Fruit fly (Drosophila melanogaster) whole organism, embryonic: Measurements from ENCODE around the gene CG14835.
A peak's percentile ranks its signal among the peaks of the same experiment; 100 is the strongest.

Experiments
- Atf6 ChIP-seq: fragments of 200-800 bp; sonication (Bioruptor generic); IDR thresholded peaks from 2 replicates; pipeline ENCODE4 v1.3.6; 2022; ENCODE audit warnings: missing biosample characterization, missing genetic modification characterization
- B-H2 ChIP-seq: fragments of 200-800 bp; sonication (Bioruptor generic); optimal IDR thresholded peaks from 2 replicates; lab custom pipeline; 2018; ENCODE audit warnings: missing biosample characterization, mild to moderate bottlenecking, missing genetic modification characterization
- BtbVII ChIP-seq: fragments of 200-800 bp; sonication (Bioruptor generic); optimal IDR thresholded peaks from 3 replicates; lab custom pipeline; 2017; ENCODE audit warnings: missing biosample characterization, mild to moderate bottlenecking, missing genetic modification characterization
- CG10147 ChIP-seq: fragments of 200-800 bp; sonication (Bioruptor generic); optimal IDR thresholded peaks from 2 replicates; lab custom pipeline; 2019; ENCODE audit warnings: missing biosample characterization, mild to moderate bottlenecking, missing genetic modification characterization, moderate library complexity
- CG10267 ChIP-seq: fragments of 200-800 bp; sonication (Bioruptor generic); optimal IDR thresholded peaks from 2 replicates; lab custom pipeline; 2018; ENCODE audit warnings: missing biosample characterization, mild to moderate bottlenecking, missing genetic modification characterization, moderate library complexity
- CG10321 ChIP-seq: fragments of 200-800 bp; sonication (Bioruptor generic); IDR thresholded peaks from 2 replicates; pipeline ENCODE4 v1.3.6; 2022; ENCODE audit warnings: missing biosample characterization, missing genetic modification characterization
- CG10366 ChIP-seq: fragments of 200-800 bp; sonication (Bioruptor generic); IDR thresholded peaks from 2 replicates; pipeline ENCODE4 v1.3.6; 2022; ENCODE audit warnings: missing biosample characterization, missing genetic modification characterization
- CG11247 ChIP-seq: fragments of 200-800 bp; sonication (Bioruptor generic); IDR thresholded peaks from 2 replicates; pipeline ENCODE4 v1.3.6; 2022; ENCODE audit warnings: missing biosample characterization, missing genetic modification characterization
- CG11504 ChIP-seq: fragments of 200-800 bp; sonication (Bioruptor generic); optimal IDR thresholded peaks from 3 replicates; lab custom pipeline; 2019; ENCODE audit warnings: missing biosample characterization, mild to moderate bottlenecking, missing genetic modification characterization, moderate library complexity
- CG12071 ChIP-seq: fragments of 200-800 bp; sonication (Bioruptor generic); optimal IDR thresholded peaks from 3 replicates; lab custom pipeline; 2018; ENCODE audit warnings: missing biosample characterization, mild to moderate bottlenecking, missing genetic modification characterization
- CG12769 ChIP-seq: fragments of 200-800 bp; sonication (Bioruptor generic); optimal IDR thresholded peaks from 2 replicates; lab custom pipeline; 2019; ENCODE audit warnings: missing biosample characterization, mild to moderate bottlenecking, missing genetic modification characterization, moderate library complexity
- CG15073 ChIP-seq: fragments of 200-800 bp; sonication (Bioruptor generic); optimal IDR thresholded peaks from 2 replicates; lab custom pipeline; 2016; ENCODE audit warnings: missing biosample characterization, missing genetic modification characterization
- CG1602 ChIP-seq: fragments of 200-800 bp; sonication (Bioruptor generic); optimal IDR thresholded peaks from 3 replicates; lab custom pipeline; 2016; ENCODE audit warnings: missing biosample characterization, missing genetic modification characterization
- CG16815 ChIP-seq: fragments of 200-800 bp; sonication (Bioruptor generic); optimal IDR thresholded peaks from 3 replicates; lab custom pipeline; 2017; ENCODE audit warnings: missing biosample characterization, mild to moderate bottlenecking, missing genetic modification characterization
- CG3163 ChIP-seq: fragments of 200-800 bp; sonication (Bioruptor generic); optimal IDR thresholded peaks from 3 replicates; lab custom pipeline; 2016; ENCODE audit warnings: missing biosample characterization, missing genetic modification characterization
- CG34224 ChIP-seq: fragments of 200-800 bp; sonication (Bioruptor generic); IDR thresholded peaks from 3 replicates; pipeline ENCODE4 v1.3.6; 2022; ENCODE audit warnings: missing biosample characterization, missing genetic modification characterization; ENCODE audit not compliant: partially characterized antibody
- CG4730 ChIP-seq: fragments of 200-800 bp; sonication (Bioruptor generic); IDR thresholded peaks from 2 replicates; pipeline ENCODE4 v1.3.6; 2022; ENCODE audit warnings: missing biosample characterization, missing genetic modification characterization
- CG7372 ChIP-seq: fragments of 200-800 bp; sonication (Bioruptor generic); IDR thresholded peaks from 2 replicates; pipeline ENCODE4 v1.3.6; 2022; ENCODE audit warnings: missing biosample characterization, missing genetic modification characterization
- CG8290 ChIP-seq, 3 experiments: fragments of 200-800 bp; sonication (Bioruptor generic); optimal IDR thresholded peaks; 2 replicates each; lab custom pipeline; 2016 to 2019; ENCODE audit warnings: missing biosample characterization in 3 of 3, missing genetic modification characterization in 3 of 3, mild to moderate bottlenecking in 2 of 3, moderate library complexity in 1 of 3
- CG9215 ChIP-seq: fragments of 200-800 bp; sonication (Bioruptor generic); IDR thresholded peaks from 2 replicates; pipeline ENCODE4 v1.3.6; 2022; ENCODE audit warnings: missing biosample characterization, missing genetic modification characterization
- CkIIα-i1 ChIP-seq: fragments of 200-800 bp; sonication (Bioruptor generic); IDR thresholded peaks from 2 replicates; pipeline ENCODE4 v1.3.6; 2022; ENCODE audit warnings: missing biosample characterization, missing genetic modification characterization
- Deaf1 ChIP-seq: fragments of 200-800 bp; optimal IDR thresholded peaks from 3 replicates; lab custom pipeline; 2019; ENCODE audit warnings: missing biosample characterization, mild to moderate bottlenecking, missing genetic modification characterization, moderate library complexity
- Dfd ChIP-seq, 2 experiments: fragments of >200 bp; optimal IDR thresholded peaks; 2 replicates each; lab custom pipeline; 2017; ENCODE audit warnings: missing biosample characterization in 2 of 2, missing genetic modification characterization in 2 of 2
- Dip2 ChIP-seq: fragments of 200-800 bp; sonication (Bioruptor generic); IDR thresholded peaks from 2 replicates; pipeline ENCODE4 v1.3.6; 2022; ENCODE audit warnings: missing biosample characterization, missing genetic modification characterization
- H2.0 ChIP-seq: fragments of 200-800 bp; sonication (Bioruptor generic); IDR thresholded peaks from 2 replicates; pipeline ENCODE4 v1.3.6; 2022; ENCODE audit warnings: missing biosample characterization, missing genetic modification characterization
- HHEX ChIP-seq: fragments of 200-800 bp; sonication (Bioruptor generic); optimal IDR thresholded peaks from 3 replicates; lab custom pipeline; 2017; ENCODE audit warnings: missing biosample characterization, mild to moderate bottlenecking, missing genetic modification characterization, missing genetic modification reagents
- HLH3B ChIP-seq: fragments of 200-800 bp; sonication (Bioruptor generic); IDR thresholded peaks from 2 replicates; pipeline ENCODE4 v1.3.6; 2022; ENCODE audit warnings: missing biosample characterization, missing genetic modification characterization
- Hsf ChIP-seq: fragments of 200-800 bp; sonication (Bioruptor generic); optimal IDR thresholded peaks from 3 replicates; lab custom pipeline; 2016; ENCODE audit warnings: missing biosample characterization, missing genetic modification characterization
- Mad ChIP-seq: fragments of 200-800 bp; sonication (Bioruptor generic); optimal IDR thresholded peaks from 2 replicates; lab custom pipeline; 2016; ENCODE audit warnings: missing biosample characterization, missing genetic modification characterization
- Meics ChIP-seq: fragments of 200-800 bp; sonication (Bioruptor generic); optimal IDR thresholded peaks from 2 replicates; lab custom pipeline; 2017; ENCODE audit warnings: missing biosample characterization, mild to moderate bottlenecking, missing genetic modification characterization
- Nf-YB ChIP-seq: fragments of 200-800 bp; sonication (Bioruptor generic); optimal IDR thresholded peaks from 3 replicates; lab custom pipeline; 2019; ENCODE audit warnings: missing biosample characterization, mild to moderate bottlenecking, missing genetic modification characterization, moderate library complexity
- Nf-YC ChIP-seq: fragments of 200-800 bp; optimal IDR thresholded peaks from 3 replicates; lab custom pipeline; 2019; ENCODE audit warnings: missing biosample characterization, mild to moderate bottlenecking, missing genetic modification characterization, moderate library complexity
- Ravus ChIP-seq: fragments of 200-800 bp; sonication (Bioruptor generic); IDR thresholded peaks from 2 replicates; pipeline ENCODE4 v1.3.6; 2022; ENCODE audit warnings: missing biosample characterization, missing genetic modification characterization
- Sry-β ChIP-seq: fragments of 200-800 bp; sonication (Bioruptor generic); optimal IDR thresholded peaks from 2 replicates; lab custom pipeline; 2018; ENCODE audit warnings: missing biosample characterization, mild to moderate bottlenecking, missing genetic modification characterization, moderate library complexity
- Ssrp ChIP-seq: fragments of 200-800 bp; sonication (Bioruptor generic); optimal IDR thresholded peaks from 2 replicates; lab custom pipeline; 2018; ENCODE audit warnings: missing biosample characterization, mild to moderate bottlenecking, missing genetic modification characterization, moderate library complexity
- Tbp ChIP-seq: fragments of >200 bp; optimal IDR thresholded peaks from 2 replicates; lab custom pipeline; 2018; ENCODE audit warnings: missing biosample characterization, missing genetic modification characterization
- Trl ChIP-seq, 3 experiments: fragments of >200 bp in 2 of 3; fragments of 200-800 bp in 1 of 3; sonication (Bioruptor generic) in 1 of 3; optimal IDR thresholded peaks; 2 replicates in 1 of 3; 3 replicates in 2 of 3; lab custom pipeline; 2016 to 2017; ENCODE audit warnings: missing biosample characterization in 1 of 3, missing genetic modification characterization in 1 of 3
- Xbp1 ChIP-seq: fragments of 200-800 bp; sonication (Bioruptor generic); optimal IDR thresholded peaks from 3 replicates; lab custom pipeline; 2016; ENCODE audit warnings: missing biosample characterization, mild to moderate bottlenecking, missing genetic modification characterization
- abd-A ChIP-seq: fragments of 200-800 bp; sonication (Bioruptor generic); optimal IDR thresholded peaks from 3 replicates; lab custom pipeline; 2019; ENCODE audit warnings: missing biosample characterization, mild to moderate bottlenecking, missing genetic modification characterization, moderate library complexity
- bigmax ChIP-seq: fragments of 200-800 bp; sonication (Bioruptor generic); optimal IDR thresholded peaks from 2 replicates; lab custom pipeline; 2018; ENCODE audit warnings: missing biosample characterization, mild to moderate bottlenecking, missing genetic modification characterization
- crol ChIP-seq: fragments of 200-800 bp; sonication (Bioruptor generic); IDR thresholded peaks from 2 replicates; pipeline ENCODE4 v1.3.6; 2022; ENCODE audit warnings: missing biosample characterization, missing genetic modification characterization
- cwo ChIP-seq: fragments of 200-800 bp; sonication (Bioruptor generic); optimal IDR thresholded peaks from 3 replicates; lab custom pipeline; 2017; ENCODE audit warnings: missing biosample characterization, missing genetic modification characterization, mild to moderate bottlenecking, moderate library complexity, missing genetic modification reagents
- disco-r ChIP-seq: fragments of 200-800 bp; sonication (Bioruptor generic); optimal IDR thresholded peaks from 2 replicates; lab custom pipeline; 2016; ENCODE audit warnings: missing biosample characterization, missing genetic modification characterization
- ewg ChIP-seq: fragments of 200-800 bp; sonication (Bioruptor generic); optimal IDR thresholded peaks from 3 replicates; lab custom pipeline; 2017; ENCODE audit warnings: mild to moderate bottlenecking, missing biosample characterization, missing genetic modification reagents, missing genetic modification characterization
- fru ChIP-seq: fragments of >200 bp; optimal IDR thresholded peaks from 2 replicates; lab custom pipeline; 2017
- grau ChIP-seq: fragments of 200-800 bp; optimal IDR thresholded peaks from 3 replicates; lab custom pipeline; 2019; ENCODE audit warnings: missing biosample characterization, mild to moderate bottlenecking, missing genetic modification characterization, moderate library complexity
- ind ChIP-seq: fragments of 200-800 bp; sonication (Bioruptor generic); optimal IDR thresholded peaks from 3 replicates; lab custom pipeline; 2016; ENCODE audit warnings: missing biosample characterization, missing genetic modification characterization
- mld ChIP-seq: fragments of 200-800 bp; sonication (Bioruptor generic); IDR thresholded peaks from 3 replicates; pipeline ENCODE4 v1.3.6; 2022; ENCODE audit warnings: missing biosample characterization, missing genetic modification characterization; ENCODE audit not compliant: partially characterized antibody
- nerfin-1 ChIP-seq: fragments of 200-800 bp; sonication (Bioruptor generic); optimal IDR thresholded peaks from 3 replicates; lab custom pipeline; 2019; ENCODE audit warnings: missing biosample characterization, mild to moderate bottlenecking, missing genetic modification characterization, moderate library complexity
- phol ChIP-seq: fragments of 200-800 bp; sonication (Bioruptor generic); optimal IDR thresholded peaks from 3 replicates; lab custom pipeline; 2018; ENCODE audit warnings: missing biosample characterization, mild to moderate bottlenecking, missing genetic modification characterization, moderate library complexity
- slp2 ChIP-seq: fragments of 200-800 bp; sonication (Bioruptor generic); optimal IDR thresholded peaks from 2 replicates; lab custom pipeline; 2016; ENCODE audit warnings: missing biosample characterization, missing genetic modification characterization

Gene CG14835

DNA sequence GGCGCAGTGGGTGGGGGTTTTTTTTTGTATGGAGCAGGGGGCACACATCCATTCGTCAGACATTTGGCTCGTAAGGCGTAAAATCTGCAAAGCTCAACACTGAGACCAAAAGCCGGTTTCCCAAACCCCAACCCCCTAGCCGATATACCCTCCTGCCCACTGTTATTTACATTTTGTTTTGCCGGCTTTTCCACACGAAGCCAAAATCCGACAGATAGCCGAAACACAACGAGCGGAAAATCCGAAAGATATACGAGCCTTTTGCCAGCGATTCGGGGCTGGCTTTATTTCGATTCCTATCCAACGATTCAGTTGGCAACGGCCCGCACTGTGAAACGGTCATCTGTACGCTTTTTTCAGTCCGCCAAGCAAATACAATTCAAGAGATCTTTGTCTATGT is 13.7 kb downstream of the CG14835 start, which contains the start of gene CG42458 (continued):
- TF ChIP-seq CG10267 (no peak), B-H2 (peak; percentile 39), Mad (no peak), fru (lab: Kevin White, UChicago) (no peak), nerfin-1 (peak; percentile 19), ind (no peak), Sry-β (no peak), HLH3B (GFP tag; lab: Robert Waterston, UW) (0 out of 2 replicates have a peak, but pooled peaks have one; percentile 22), mld (GFP tag; lab: Robert Waterston, UW) (no peak), CG8290 (GFP tag; optimal IDR thresholded peaks at IDR 0.05; lab: Kevin White, UChicago) (no peak), CG8290 (tag; optimal IDR thresholded peaks at IDR 0.05; lab: Kevin White, UChicago) (peak in 1 of 2 experiments; percentile 29), CG12071 (peak; percentile 1), CkIIα-i1 (GFP tag; lab: Robert Waterston, UW) (no peak), crol (GFP tag; lab: Robert Waterston, UW) (peak; percentile 77)

DNA sequence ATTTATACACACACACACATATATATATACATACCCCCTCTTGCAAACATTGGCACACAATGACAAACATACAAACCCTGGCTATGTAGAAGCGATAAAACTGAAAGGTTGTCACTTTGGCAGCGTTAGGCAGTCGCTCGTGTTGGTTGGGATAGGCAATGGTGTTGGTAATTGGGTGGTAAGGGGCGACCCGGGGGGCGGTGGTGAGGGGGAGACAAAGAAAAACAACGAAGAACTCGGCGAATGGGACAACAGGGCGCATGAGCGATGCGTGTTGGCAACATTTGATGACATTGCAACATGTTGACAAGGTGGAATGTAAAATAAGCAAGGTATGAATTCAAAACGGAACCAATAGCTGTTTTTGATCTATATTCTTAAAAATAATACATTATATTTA is 14.7 kb downstream of the CG14835 start:
- TF ChIP-seq cwo (no peak), Ravus (GFP tag; lab: Robert Waterston, UW) (no peak), phol (no peak), bigmax (GFP tag; lab: Kevin White, UChicago) (no peak), CG11504 (tag; lab: Kevin White, UChicago) (peak; percentile 99), ewg (peak; percentile 91), CG1602 (GFP tag; lab: Kevin White, UChicago) (no peak), grau (tag; lab: Kevin White, UChicago) (no peak), Nf-YC (tag; lab: Kevin White, UChicago) (peak; percentile 90), CG11247 (GFP tag; lab: Robert Waterston, UW) (no peak), CG15073 (GFP tag; lab: Kevin White, UChicago) (no peak), CG10147 (GFP tag; lab: Kevin White, UChicago) (no peak), CG10321 (GFP tag; lab: Robert Waterston, UW) (no peak), Hsf (no peak), Nf-YB (peak; percentile 72), BtbVII (GFP tag; lab: Kevin White, UChicago) (no peak), abd-A (tag; lab: Kevin White, UChicago) (peak; percentile 89), CG4730 (GFP tag; lab: Robert Waterston, UW) (no peak), CG10366 (GFP tag; lab: Robert Waterston, UW) (no peak), CG3163 (GFP tag; lab: Kevin White, UChicago) (no peak), Xbp1 (GFP tag; lab: Kevin White, UChicago) (no peak), Dfd (GFP tag; optimal IDR thresholded peaks at IDR 0.05; lab: Kevin White, UChicago) (no peak), HHEX (GFP tag; lab: Kevin White, UChicago) (no peak), Trl (optimal IDR thresholded peaks at IDR 0.05; lab: Kevin White, UChicago) (no peak), Trl (GFP tag; optimal IDR thresholded peaks at IDR 0.05; lab: Kevin White, UChicago) (no peak), H2.0 (GFP tag; lab: Robert Waterston, UW) (no peak), Atf6 (GFP tag; lab: Robert Waterston, UW) (no peak), Ssrp (tag; lab: Kevin White, UChicago) (no peak), slp2 (GFP tag; lab: Kevin White, UChicago) (no peak), Meics (no peak), CG9215 (GFP tag; lab: Robert Waterston, UW) (no peak), CG34224 (no peak), Tbp (GFP tag; lab: Kevin White, UChicago) (no peak), disco-r (no peak), CG7372 (peak; percentile 69), Deaf1 (tag; lab: Kevin White, UChicago) (peak; percentile 94), Dip2 (no peak), CG12769 (tag; lab: Kevin White, UChicago) (no peak), CG16815 (GFP tag; lab: Kevin White, UChicago) (no peak)
